Fruit fly (Drosophila melanogaster) whole organism, prepupa: ENCODE results near the gene Orp8.

Source experiments
- CG6163 ChIP-seq: fragments of 200-800 bp; sonication (Bioruptor generic); IDR thresholded peaks from 3 replicates; pipeline ENCODE4 v1.3.6; 2022; ENCODE audit warnings: missing biosample characterization, missing genetic modification characterization
- Ets21C ChIP-seq: fragments of 200-800 bp; sonication (Bioruptor generic); optimal IDR thresholded peaks from 3 replicates; lab custom pipeline; 2016; ENCODE audit warnings: missing biosample characterization, missing genetic modification characterization
- OdsH ChIP-seq: fragments of 200-800 bp; sonication (Bioruptor generic); optimal IDR thresholded peaks from 3 replicates; lab custom pipeline; 2016; ENCODE audit warnings: missing biosample characterization, missing genetic modification characterization
- svp ChIP-seq: fragments of 200-800 bp; sonication (Bioruptor generic); peaks from one replicate; lab custom pipeline; 2016; ENCODE audit warnings: missing biosample characterization, missing genetic modification characterization

DNA sequence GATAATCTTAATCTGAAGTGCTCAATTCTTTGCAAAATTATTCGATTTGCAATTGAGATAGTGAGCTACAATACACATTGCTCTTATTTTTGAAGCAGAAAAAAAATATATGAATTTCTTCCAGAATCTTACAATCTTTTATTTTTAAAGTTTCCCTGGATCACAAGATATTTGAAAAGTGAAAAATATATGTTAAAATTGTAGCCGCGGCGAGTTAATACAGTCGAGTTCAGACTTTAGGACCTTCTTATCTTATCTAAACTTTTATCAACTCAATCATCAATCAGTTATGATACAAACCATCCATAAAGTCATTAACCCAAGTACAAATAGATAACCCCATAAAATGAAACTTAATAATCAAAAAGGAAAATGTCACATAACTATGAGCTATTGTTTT, 1.8 kb downstream of the Orp8 start:
- no peak for TF ChIP-seq CG6163
- no peak for TF ChIP-seq Ets21C (GFP tag; lab: Kevin White, UChicago)
- TF ChIP-seq svp (GFP tag; lab: Kevin White, UChicago), result peak; percentile 49
- peak; percentile 26 for TF ChIP-seq OdsH
